Fruit fly (Drosophila melanogaster): ENCODE data around the gene Ptpmeg.

Gene Ptpmeg

dm6 chr3L:378072-378423 lies 50.2 kb downstream of the Ptpmeg start (continued):
- peak; percentile 25 for TF ChIP-seq Hey (tag; optimal IDR thresholded peaks at IDR 0.05)
- TF ChIP-seq Stat92E (GFP tag; optimal IDR thresholded peaks at IDR 0.05): peak in 1 of 3 experiments; percentile 9
- TF ChIP-seq dm (GFP tag; optimal IDR thresholded peaks at IDR 0.05): peak; percentile 8
- TF ChIP-seq amos (GFP tag; IDR thresholded peaks at IDR 0.05; ENCODE audit: partially characterized antibody): peak; percentile 12; the same call in 1 of the 2 replicates
- TF ChIP-seq CG1832 (GFP tag; optimal IDR thresholded peaks at IDR 0.05): peak; percentile 100
- no peak for TF ChIP-seq Oaz (GFP tag; IDR thresholded peaks at IDR 0.05)
- peak; percentile 75 for TF ChIP-seq CG15479 (GFP tag; optimal IDR thresholded peaks at IDR 0.05)
- peak; percentile 6 for TF ChIP-seq CG9609 (GFP tag; optimal IDR thresholded peaks at IDR 0.05)
- peak; percentile 34 to 100 for TF ChIP-seq tll (GFP tag; optimal IDR thresholded peaks at IDR 0.05)
- no peak for TF ChIP-seq CG13424 (tag; optimal IDR thresholded peaks at IDR 0.05)
- no peak for TF ChIP-seq CG18619 (GFP tag; optimal IDR thresholded peaks at IDR 0.05)
- TF ChIP-seq jing (GFP tag; optimal IDR thresholded peaks at IDR 0.05): peak; percentile 55
- peak; percentile 63; the same call in 1 of the 2 replicates for TF ChIP-seq tna (GFP tag; IDR thresholded peaks at IDR 0.05; ENCODE audit: partially characterized antibody)
- TF ChIP-seq Nf-YC (tag; optimal IDR thresholded peaks at IDR 0.05): peak; percentile 100
- TF ChIP-seq hb (GFP tag; IDR thresholded peaks at IDR 0.05; ENCODE audit: partially characterized antibody): 0 out of 3 replicates have a peak, but pooled peaks have one; percentile 26
- TF ChIP-seq Elba2 (GFP tag; optimal IDR thresholded peaks at IDR 0.05): peak; percentile 28
- peak; percentile 71 for TF ChIP-seq Aef1 (GFP tag; IDR thresholded peaks at IDR 0.05)
- peak; percentile 38 for TF ChIP-seq hkb (optimal IDR thresholded peaks at IDR 0.05)
- TF ChIP-seq hkb (GFP tag; IDR thresholded peaks at IDR 0.05): no peak
- TF ChIP-seq CG10274 (GFP tag; optimal IDR thresholded peaks at IDR 0.05): no peak
- TF ChIP-seq slou (GFP tag; optimal IDR thresholded peaks at IDR 0.05): no peak
- TF ChIP-seq CG12942 (GFP tag; optimal IDR thresholded peaks at IDR 0.05): no peak
- TF ChIP-seq Gsc (GFP tag; IDR thresholded peaks at IDR 0.05): no peak
- TF ChIP-seq Scr (GFP tag; IDR thresholded peaks at IDR 0.05; ENCODE audit: partially characterized antibody): peak; percentile 55
- no peak for TF ChIP-seq MBD-R2 (GFP tag; IDR thresholded peaks at IDR 0.05)
- TF ChIP-seq ttk (GFP tag; IDR thresholded peaks at IDR 0.05): peak; percentile 32; the same call in 1 of the 2 replicates
- TF ChIP-seq org-1 (GFP tag; optimal IDR thresholded peaks at IDR 0.05): no peak
- peak; percentile 82 for TF ChIP-seq kni (GFP tag; optimal IDR thresholded peaks at IDR 0.05)
- peak; percentile 79 for TF ChIP-seq Jarid2 (GFP tag; optimal IDR thresholded peaks at IDR 0.05)
- TF ChIP-seq aop (GFP tag; IDR thresholded peaks at IDR 0.05): no peak
- TF ChIP-seq abd-A (tag; optimal IDR thresholded peaks at IDR 0.05): peak; percentile 98
- no peak for TF ChIP-seq CG4820 (GFP tag; optimal IDR thresholded peaks at IDR 0.05)
- 0 out of 2 replicates have a peak, but pooled peaks have one; percentile 46 for TF ChIP-seq CG42726 (GFP tag; IDR thresholded peaks at IDR 0.05; ENCODE audit: partially characterized antibody)
- no peak for TF ChIP-seq luna (GFP tag; optimal IDR thresholded peaks at IDR 0.05)
- no peak for TF ChIP-seq Ptx1 (GFP tag; IDR thresholded peaks at IDR 0.05)
- TF ChIP-seq p53 (GFP tag; optimal IDR thresholded peaks at IDR 0.05): peak; percentile 6
- peak in 1 of 2 experiments; percentile 13 for TF ChIP-seq chif (GFP tag; optimal IDR thresholded peaks at IDR 0.05)
- peak; percentile 24; the same call in 1 of the 2 replicates for TF ChIP-seq CG6272 (GFP tag; IDR thresholded peaks at IDR 0.05)
- TF ChIP-seq Ets97D (GFP tag; optimal IDR thresholded peaks at IDR 0.05): no peak
- TF ChIP-seq CG6689 (GFP tag; IDR thresholded peaks at IDR 0.05): no peak
- peak; percentile 99 for TF ChIP-seq CG10321 (GFP tag; IDR thresholded peaks at IDR 0.05)
- no peak for TF ChIP-seq CG11456 (GFP tag; IDR thresholded peaks at IDR 0.05)
- TF ChIP-seq zen (tag; optimal IDR thresholded peaks at IDR 0.05): peak; percentile 70
- TF ChIP-seq ato (GFP tag; IDR thresholded peaks at IDR 0.05; ENCODE audit: partially characterized antibody): 0 out of 2 replicates have a peak, but pooled peaks have one; percentile 30
- no peak for TF ChIP-seq CG12104 (GFP tag; optimal IDR thresholded peaks at IDR 0.05)
- TF ChIP-seq oc (tag; optimal IDR thresholded peaks at IDR 0.05): no peak
- no peak for TF ChIP-seq CG11723 (GFP tag; optimal IDR thresholded peaks at IDR 0.05)
- TF ChIP-seq bbx (GFP tag; IDR thresholded peaks at IDR 0.05; ENCODE audit: partially characterized antibody): peak; percentile 60
- TF ChIP-seq Opbp (GFP tag; IDR thresholded peaks at IDR 0.05; ENCODE audit: partially characterized antibody): peak; percentile 49; the same call in 1 of the 3 replicates

Measured in whole organism, embryonic.